Worm (Caenorhabditis elegans): Measurements from ENCODE around the gene nspf-3.

ce11 chrII:2717335-2717734 lies 27.4 kb upstream of the nspf-3 start, which contains the start of gene T05A8.3:
- TF ChIP-seq scrt-1 (GFP tag; IDR thresholded peaks at IDR 0.05) (no peak), tbx-11 (GFP tag; IDR thresholded peaks at IDR 0.05) (no peak), ama-1 (optimal IDR thresholded peaks at IDR 0.05) (no peak), aly-1 (tag; optimal IDR thresholded peaks at IDR 0.05) (no peak), ets-7 (tag; optimal IDR thresholded peaks at IDR 0.05) (no peak), tbx-37 (GFP tag; conservative IDR thresholded peaks at IDR 0.05) (no peak), hnd-1 (tag; optimal IDR thresholded peaks at IDR 0.05) (no peak), pes-1 (GFP tag; IDR thresholded peaks at IDR 0.05) (no peak), ceh-36 (tag; optimal IDR thresholded peaks at IDR 0.05) (no peak), tra-4 (tag; optimal IDR thresholded peaks at IDR 0.05) (no peak), hmg-4 (GFP tag; optimal IDR thresholded peaks at IDR 0.05) (no peak), flt-1 (GFP tag; IDR thresholded peaks at IDR 0.05) (no peak), B0310.2 (tag; optimal IDR thresholded peaks at IDR 0.05) (no peak)
